Worm (Caenorhabditis elegans) whole organism, L3 larva: ENCODE results near the gene C08E8.11.

Source experiments
- R02D3.7 ChIP-seq: fragments of 150-350 bp; optimal IDR thresholded peaks from 2 replicates; lab custom pipeline; 2014; ENCODE audit warnings: missing biosample characterization, missing genetic modification characterization
- ZK546.5 ChIP-seq: sonication (generic microtip); optimal IDR thresholded peaks from 2 replicates; lab custom pipeline; 2017; ENCODE audit warnings: missing biosample characterization, missing genetic modification characterization
- ama-1 ChIP-seq: fragments of 150-350 bp; optimal IDR thresholded peaks from 2 replicates; lab custom pipeline; 2018
- ceh-28 ChIP-seq: fragments of 150-350 bp; optimal IDR thresholded peaks from 2 replicates; lab custom pipeline; 2014; ENCODE audit warnings: missing biosample characterization, missing genetic modification reagents, missing genetic modification characterization
- ceh-82 ChIP-seq: fragments of 150-350 bp; optimal IDR thresholded peaks from 2 replicates; lab custom pipeline; 2014; ENCODE audit warnings: missing biosample characterization, missing genetic modification characterization
- ceh-9 ChIP-seq: sonication (generic microtip); optimal IDR thresholded peaks from 2 replicates; lab custom pipeline; 2018; ENCODE audit warnings: missing biosample characterization, missing genetic modification characterization
- daf-12 ChIP-seq: fragments of 150-350 bp; optimal IDR thresholded peaks from 2 replicates; lab custom pipeline; 2014; ENCODE audit warnings: missing biosample characterization, missing genetic modification reagents, missing genetic modification characterization
- elt-1 ChIP-seq: fragments of 150-350 bp; optimal IDR thresholded peaks from 2 replicates; lab custom pipeline; 2014; ENCODE audit warnings: missing biosample characterization, missing genetic modification characterization
- elt-2 ChIP-seq: sonication (generic microtip); optimal IDR thresholded peaks from 2 replicates; lab custom pipeline; 2016; ENCODE audit warnings: missing genetic modification reagents, mild to moderate bottlenecking, missing genetic modification characterization, missing compliant biosample characterization
- eor-1 ChIP-seq, 2 experiments: fragments of 150-350 bp; optimal IDR thresholded peaks; 2 replicates each; lab custom pipeline; 2014 to 2018; ENCODE audit warnings: missing biosample characterization in 2 of 2, missing genetic modification characterization in 2 of 2
- fkh-10 ChIP-seq: sonication (generic microtip); optimal IDR thresholded peaks from 2 replicates; lab custom pipeline; 2017; ENCODE audit warnings: missing biosample characterization, missing genetic modification reagents, missing genetic modification characterization
- fkh-2 ChIP-seq: fragments of 150-350 bp; optimal IDR thresholded peaks from 2 replicates; lab custom pipeline; 2014; ENCODE audit warnings: missing biosample characterization, missing genetic modification reagents, missing genetic modification characterization
- fos-1 ChIP-seq: fragments of 150-350 bp; optimal IDR thresholded peaks from 2 replicates; lab custom pipeline; 2014; ENCODE audit warnings: missing biosample characterization, missing genetic modification characterization
- hmg-11 ChIP-seq: sonication (generic microtip); optimal IDR thresholded peaks from 2 replicates; lab custom pipeline; 2016; ENCODE audit warnings: missing genetic modification characterization, missing compliant biosample characterization
- jun-1 ChIP-seq: fragments of 150-350 bp; optimal IDR thresholded peaks from 2 replicates; lab custom pipeline; 2014; ENCODE audit warnings: missing biosample characterization, missing genetic modification reagents, missing genetic modification characterization
- lin-39 ChIP-seq: fragments of 150-350 bp; optimal IDR thresholded peaks from 2 replicates; lab custom pipeline; 2018; ENCODE audit warnings: missing biosample characterization, missing genetic modification reagents, missing genetic modification characterization
- lsy-12 ChIP-seq: sonication (generic microtip); optimal IDR thresholded peaks from 2 replicates; lab custom pipeline; 2016; ENCODE audit warnings: mild to moderate bottlenecking, missing genetic modification characterization, missing compliant biosample characterization
- mml-1 ChIP-seq: fragments of 150-350 bp; sonication (generic microtip); optimal IDR thresholded peaks from 3 replicates; lab custom pipeline; 2014; ENCODE audit warnings: missing biosample characterization, missing genetic modification characterization
- nhr-12 ChIP-seq: fragments of 150-350 bp; optimal IDR thresholded peaks from 2 replicates; lab custom pipeline; 2014; ENCODE audit warnings: missing biosample characterization, missing genetic modification characterization
- nhr-237 ChIP-seq: fragments of 150-350 bp; optimal IDR thresholded peaks from 2 replicates; lab custom pipeline; 2014; ENCODE audit warnings: missing biosample characterization, missing genetic modification characterization
- nhr-25 ChIP-seq: sonication (generic microtip); optimal IDR thresholded peaks from 2 replicates; lab custom pipeline; 2017; ENCODE audit warnings: missing biosample characterization, missing genetic modification characterization
- nhr-43 ChIP-seq: sonication (generic microtip); optimal IDR thresholded peaks from 2 replicates; lab custom pipeline; 2016; ENCODE audit warnings: mild to moderate bottlenecking, missing genetic modification characterization, missing compliant biosample characterization; ENCODE audit not compliant: poor library complexity, severe bottlenecking
- nhr-77 ChIP-seq: fragments of 150-350 bp; optimal IDR thresholded peaks from 2 replicates; lab custom pipeline; 2014; ENCODE audit warnings: missing biosample characterization, missing genetic modification characterization
- pha-4 ChIP-seq: fragments of 150-350 bp; optimal IDR thresholded peaks from 2 replicates; lab custom pipeline; 2014; ENCODE audit warnings: missing biosample characterization, missing genetic modification reagents, missing genetic modification characterization
- pqm-1 ChIP-seq: fragments of 150-350 bp; optimal IDR thresholded peaks from 2 replicates; lab custom pipeline; 2017; ENCODE audit warnings: missing biosample characterization, missing genetic modification characterization, inconsistent platforms
- sea-2 ChIP-seq: fragments of 150-350 bp; sonication (generic microtip); optimal IDR thresholded peaks from 4 replicates; lab custom pipeline; 2014; ENCODE audit warnings: missing biosample characterization, missing genetic modification reagents, missing genetic modification characterization
- skn-1 ChIP-seq: fragments of 150-350 bp; optimal IDR thresholded peaks from 2 replicates; lab custom pipeline; 2014; ENCODE audit warnings: missing biosample characterization, missing genetic modification characterization
- snpc-4 ChIP-seq: fragments of 150-350 bp; optimal IDR thresholded peaks from 2 replicates; lab custom pipeline; 2014; ENCODE audit warnings: missing biosample characterization, missing genetic modification characterization
- tbx-2 ChIP-seq: sonication (generic microtip); optimal IDR thresholded peaks from 2 replicates; lab custom pipeline; 2016; ENCODE audit warnings: mild to moderate bottlenecking, missing genetic modification characterization, missing compliant biosample characterization
- unc-39 ChIP-seq: sonication (generic microtip); optimal IDR thresholded peaks from 4 replicates; lab custom pipeline; 2017; ENCODE audit warnings: missing biosample characterization, missing genetic modification characterization
- zag-1 ChIP-seq: fragments of 150-350 bp; optimal IDR thresholded peaks from 2 replicates; lab custom pipeline; 2014; ENCODE audit warnings: missing biosample characterization, missing genetic modification characterization
- ztf-11 ChIP-seq: fragments of 150-350 bp; optimal IDR thresholded peaks from 2 replicates; lab custom pipeline; 2014; ENCODE audit warnings: missing biosample characterization, missing genetic modification characterization
- ztf-4 ChIP-seq: fragments of 150-350 bp; optimal IDR thresholded peaks from 2 replicates; lab custom pipeline; 2014; ENCODE audit warnings: missing biosample characterization, missing genetic modification characterization

Gene C08E8.11

ce11 chrV:18371028-18371427 is 20.2 kb downstream of the C08E8.11 start:
- TF ChIP-seq eor-1 (tag; optimal IDR thresholded peaks at IDR 0.05; lab: Kevin White, UChicago) = no peak
- no peak for TF ChIP-seq jun-1 (tag; lab: Kevin White, UChicago)
- TF ChIP-seq R02D3.7 (tag; lab: Kevin White, UChicago) = no peak
- no peak for TF ChIP-seq zag-1
- TF ChIP-seq daf-12 (tag; lab: Kevin White, UChicago) = no peak
- no peak for TF ChIP-seq nhr-77 (tag; lab: Kevin White, UChicago)
- no peak for TF ChIP-seq fos-1
- no peak for TF ChIP-seq elt-1 (tag; lab: Kevin White, UChicago)
- no peak for TF ChIP-seq ama-1 (lab: Kevin White, UChicago)
- TF ChIP-seq nhr-25 (tag; lab: Kevin White, UChicago) = no peak
- no peak for TF ChIP-seq skn-1 (tag; lab: Kevin White, UChicago)
- no peak for TF ChIP-seq unc-39 (tag; lab: Kevin White, UChicago)
- no peak for TF ChIP-seq lin-39 (tag; lab: Kevin White, UChicago)
- no peak for TF ChIP-seq ztf-11
- TF ChIP-seq sea-2 (GFP tag; lab: Kevin White, UChicago) = no peak
- no peak for TF ChIP-seq elt-2 (tag; lab: Kevin White, UChicago)
- no peak for TF ChIP-seq mml-1 (tag; lab: Kevin White, UChicago)
- TF ChIP-seq ZK546.5 (tag; lab: Kevin White, UChicago) = no peak
- no peak for TF ChIP-seq ceh-9 (tag; lab: Kevin White, UChicago)
- no peak for TF ChIP-seq nhr-43 (tag; lab: Kevin White, UChicago)

ce11 chrV:18371579-18371978 is 20.8 kb downstream of the C08E8.11 start, which contains the start of gene C08E8.4:
C08E8.4 (plus strand) TSS chrV:18371846.
- TF ChIP-seq pqm-1 = peak; percentile 80
- TF ChIP-seq ztf-11 = no peak
- peak; percentile 28 for TF ChIP-seq jun-1 (tag; lab: Kevin White, UChicago)
- TF ChIP-seq pha-4 (tag; lab: Kevin White, UChicago) = peak; percentile 75
- TF ChIP-seq elt-2 (tag; lab: Kevin White, UChicago) = peak; percentile 67

- TF ChIP-seq sea-2 (GFP tag; lab: Kevin White, UChicago) (no peak), fkh-10 (GFP tag; lab: Kevin White, UChicago) (no peak), daf-12 (tag; lab: Kevin White, UChicago) (no peak), ceh-9 (tag; lab: Kevin White, UChicago) (no peak), mml-1 (tag; lab: Kevin White, UChicago) (no peak), hmg-11 (no peak), ceh-82 (tag; lab: Kevin White, UChicago) (no peak), nhr-12 (tag; lab: Kevin White, UChicago) (no peak)
Observed at ce11 chrV:18374194-18374593, 23.4 kb downstream of the C08E8.11 start, which contains the start of gene Y51A2B.2. Y51A2B.2 (plus strand) TSS chrV:18374494.

ce11 chrV:18375551-18375950 is 24.7 kb downstream of the C08E8.11 start:
- no peak for TF ChIP-seq snpc-4 (tag; lab: Kevin White, UChicago)
- peak; percentile 84 for TF ChIP-seq ceh-28 (tag; lab: Kevin White, UChicago)

- TF ChIP-seq nhr-237 (tag; lab: Kevin White, UChicago) = no peak
- TF ChIP-seq fkh-2 (tag; lab: Kevin White, UChicago) = no peak
- no peak for TF ChIP-seq daf-12 (tag; lab: Kevin White, UChicago)
- TF ChIP-seq ama-1 (lab: Kevin White, UChicago) = no peak
- no peak for TF ChIP-seq ztf-4 (tag; lab: Kevin White, UChicago)
Observed at ce11 chrV:18378819-18379218, 28.0 kb downstream of the C08E8.11 start, which contains the start of gene Y51A2B.8. Y51A2B.8 (plus strand) TSS chrV:18379119.

ce11 chrV:18382590-18382989 is 31.8 kb downstream of the C08E8.11 start, which contains the start of gene nhr-288:
nhr-288 (minus strand) TSS chrV:18382690.
- TF ChIP-seq lsy-12 (tag; lab: Kevin White, UChicago) (no peak), fkh-10 (GFP tag; lab: Kevin White, UChicago) (no peak), tbx-2 (tag; lab: Kevin White, UChicago) (no peak), R02D3.7 (tag; lab: Kevin White, UChicago) (no peak), nhr-237 (tag; lab: Kevin White, UChicago) (no peak)
